Worm (Caenorhabditis elegans): Measurements from ENCODE around the gene snt-2.

The snt-2 gene

DNA sequence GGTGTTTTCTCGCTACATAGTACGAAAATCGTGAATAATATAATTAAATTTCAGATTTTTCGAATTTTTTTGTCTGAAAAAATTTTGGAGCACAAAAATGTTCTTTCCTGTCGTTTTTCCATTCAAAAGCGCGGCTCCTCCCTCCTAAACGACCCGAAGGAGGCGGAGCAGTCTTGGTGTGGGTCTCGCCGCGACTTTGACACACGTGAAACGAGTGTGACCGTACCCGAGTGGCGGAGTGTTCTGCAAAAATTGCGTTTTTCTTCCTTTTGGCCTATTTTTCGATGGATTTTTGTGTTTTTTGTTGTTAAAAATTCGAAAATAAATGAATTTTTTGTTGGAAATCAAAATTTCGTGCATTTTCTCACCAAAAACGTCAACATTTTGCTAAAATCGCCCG lies at the start of gene snt-2:
snt-2 (minus strand) TSS at position 139 of the 400 bp plus-strand sequence.
- peak; percentile 85 for TF ChIP-seq nhr-47 (tag; optimal IDR thresholded peaks at IDR 0.05)
- peak in 1 of 2 experiments; percentile 63 for TF ChIP-seq mdl-1 (tag; optimal IDR thresholded peaks at IDR 0.05)
- peak; percentile 53 to 95 (median 75) for TF ChIP-seq ceh-82 (tag; optimal IDR thresholded peaks at IDR 0.05)
- TF ChIP-seq skn-1 (tag; optimal IDR thresholded peaks at IDR 0.05): peak; percentile 85
- TF ChIP-seq C34B4.2 (tag; optimal IDR thresholded peaks at IDR 0.05): no peak
- TF ChIP-seq ces-1 (GFP tag; optimal IDR thresholded peaks at IDR 0.05): no peak
- no peak for TF ChIP-seq nhr-76 (tag; optimal IDR thresholded peaks at IDR 0.05)
- no peak for TF ChIP-seq hlh-4 (tag; optimal IDR thresholded peaks at IDR 0.05)
- no peak for TF ChIP-seq sptf-1 (tag; optimal IDR thresholded peaks at IDR 0.05)
- TF ChIP-seq nhr-28 (tag; optimal IDR thresholded peaks at IDR 0.05): no peak
- no peak for TF ChIP-seq unc-130 (tag; optimal IDR thresholded peaks at IDR 0.05)
- peak; percentile 77 for TF ChIP-seq nhr-19 (GFP tag; conservative IDR thresholded peaks at IDR 0.05)
- TF ChIP-seq tbx-2 (tag; optimal IDR thresholded peaks at IDR 0.05): peak; percentile 82
- no peak for TF ChIP-seq nhr-12 (tag; optimal IDR thresholded peaks at IDR 0.05)
- peak; percentile 49 for TF ChIP-seq aha-1 (tag; optimal IDR thresholded peaks at IDR 0.05)
- peak; percentile 27 for TF ChIP-seq fkh-4 (tag; optimal IDR thresholded peaks at IDR 0.05; ENCODE audit: borderline replicate concordance)
- TF ChIP-seq pqm-1 (tag; optimal IDR thresholded peaks at IDR 0.05): no peak
- TF ChIP-seq blmp-1 (tag; optimal IDR thresholded peaks at IDR 0.05): peak; percentile 63
- TF ChIP-seq rnt-1 (tag; optimal IDR thresholded peaks at IDR 0.05): peak; percentile 89
- no peak for TF ChIP-seq zag-1 (tag; optimal IDR thresholded peaks at IDR 0.05)
- TF ChIP-seq pax-3 (tag; optimal IDR thresholded peaks at IDR 0.05): peak; percentile 63
- TF ChIP-seq sup-37 (GFP tag; optimal IDR thresholded peaks at IDR 0.05): no peak
- no peak for TF ChIP-seq alr-1 (tag; optimal IDR thresholded peaks at IDR 0.05; ENCODE audit: borderline replicate concordance)
- peak; percentile 80 for TF ChIP-seq C16A3.4 (tag; optimal IDR thresholded peaks at IDR 0.05)
- no peak for TF ChIP-seq unc-98 (GFP tag; IDR thresholded peaks at IDR 0.05)
- peak; percentile 30; the same call in 1 of the 2 replicates for TF ChIP-seq ceh-88 (GFP tag; IDR thresholded peaks at IDR 0.05)
- peak; percentile 99 for TF ChIP-seq lsy-2 (tag; optimal IDR thresholded peaks at IDR 0.05)
- TF ChIP-seq lin-14 (GFP tag; optimal IDR thresholded peaks at IDR 0.05): no peak
- TF ChIP-seq jun-1 (tag; optimal IDR thresholded peaks at IDR 0.05): peak; percentile 69
- TF ChIP-seq fkh-10 (GFP tag; optimal IDR thresholded peaks at IDR 0.05): peak; percentile 5
- TF ChIP-seq vab-15 (tag; optimal IDR thresholded peaks at IDR 0.05): peak; percentile 24
- TF ChIP-seq ceh-8 (GFP tag; optimal IDR thresholded peaks at IDR 0.05): no peak
- no peak for TF ChIP-seq hlh-17 (GFP tag; optimal IDR thresholded peaks at IDR 0.05; ENCODE audit: borderline replicate concordance)
- peak in 1 of 2 experiments; percentile 3 for TF ChIP-seq ztf-11 (tag; optimal IDR thresholded peaks at IDR 0.05)
- TF ChIP-seq efl-1 (optimal IDR thresholded peaks at IDR 0.05): peak; percentile 84 to 86
- TF ChIP-seq efl-1 (GFP tag; optimal IDR thresholded peaks at IDR 0.05 in 1 of 2): peak; percentile 82 to 97
- no peak for TF ChIP-seq tlp-1 (tag; optimal IDR thresholded peaks at IDR 0.05)
- peak; percentile 78 for TF ChIP-seq isw-1 (GFP tag; IDR thresholded peaks at IDR 0.05)
- TF ChIP-seq dsc-1 (tag; optimal IDR thresholded peaks at IDR 0.05): peak; percentile 77
- no peak for TF ChIP-seq unc-62 (GFP tag; optimal IDR thresholded peaks at IDR 0.05)
- TF ChIP-seq Y116A8C.19 (tag; optimal IDR thresholded peaks at IDR 0.05; ENCODE audit: borderline replicate concordance): no peak
- peak; percentile 36 for TF ChIP-seq nhr-237 (tag; optimal IDR thresholded peaks at IDR 0.05)
- TF ChIP-seq efl-3 (GFP tag; optimal IDR thresholded peaks at IDR 0.05): no peak
- peak; percentile 70 for TF ChIP-seq nhr-77 (tag; optimal IDR thresholded peaks at IDR 0.05)
- peak; percentile 79 to 89 for TF ChIP-seq lin-35 (GFP tag; optimal IDR thresholded peaks at IDR 0.05)
- peak; percentile 18 for TF ChIP-seq ceh-90 (tag; optimal IDR thresholded peaks at IDR 0.05)
- peak; percentile 43 for TF ChIP-seq snpc-4 (tag; optimal IDR thresholded peaks at IDR 0.05)
- TF ChIP-seq lin-15B (tag; optimal IDR thresholded peaks at IDR 0.05): peak; percentile 72
- TF ChIP-seq pag-3 (tag; optimal IDR thresholded peaks at IDR 0.05; ENCODE audit: borderline replicate concordance, insufficient read depth): no peak
- TF ChIP-seq F16B12.6 (tag; optimal IDR thresholded peaks at IDR 0.05): peak; percentile 44
- TF ChIP-seq xbp-1 (tag; optimal IDR thresholded peaks at IDR 0.05): peak; percentile 71
- peak; percentile 62 for TF ChIP-seq fos-1 (tag; optimal IDR thresholded peaks at IDR 0.05)
- TF ChIP-seq ama-1 (optimal IDR thresholded peaks at IDR 0.05): no peak
- TF ChIP-seq zip-4 (GFP tag; optimal IDR thresholded peaks at IDR 0.05): peak; percentile 24
